Worm (Caenorhabditis elegans) whole organism, young adult: Measurements from ENCODE around the gene comt-3.

ENCODE experiments used
- B0019.2 ChIP-seq: fragments of 200-800 bp; sonication (Bioruptor generic); conservative IDR thresholded peaks from 2 replicates; pipeline ENCODE4 v1.3.6; 2022; ENCODE audit warnings: missing genetic modification reagents, missing genetic modification characterization, missing compliant biosample characterization
- F57C9.4 ChIP-seq: sonication (generic microtip); optimal IDR thresholded peaks from 2 replicates; lab custom pipeline; 2017; ENCODE audit warnings: mild to moderate bottlenecking, missing genetic modification characterization, missing compliant biosample characterization
- T07F8.4 ChIP-seq: sonication (generic microtip); optimal IDR thresholded peaks from 2 replicates; lab custom pipeline; 2016; ENCODE audit warnings: mild to moderate bottlenecking, missing genetic modification characterization, moderate library complexity, missing compliant biosample characterization
- T26A5.8 ChIP-seq: sonication (generic microtip); optimal IDR thresholded peaks from 2 replicates; lab custom pipeline; 2016; ENCODE audit warnings: missing genetic modification characterization, missing compliant biosample characterization
- Y56A3A.18 ChIP-seq: fragments of 200-800 bp; sonication (Bioruptor generic); IDR thresholded peaks from 2 replicates; pipeline ENCODE4 v1.3.6; 2022; ENCODE audit warnings: missing genetic modification reagents, missing genetic modification characterization, missing compliant biosample characterization
- aptf-3 ChIP-seq: fragments of 200-800 bp; sonication (Bioruptor generic); IDR thresholded peaks from 2 replicates; pipeline ENCODE4 v1.3.6; 2022; ENCODE audit warnings: missing genetic modification characterization, missing compliant biosample characterization
- attf-3 ChIP-seq: fragments of 200-800 bp; sonication (Bioruptor generic); conservative IDR thresholded peaks from 2 replicates; pipeline ENCODE4 v1.3.6; 2022; ENCODE audit warnings: missing genetic modification reagents, missing genetic modification characterization, missing compliant biosample characterization
- attf-5 ChIP-seq: fragments of 200-800 bp; sonication (Bioruptor generic); optimal IDR thresholded peaks from 2 replicates; lab custom pipeline; 2018; ENCODE audit warnings: mild to moderate bottlenecking, missing genetic modification characterization, missing compliant biosample characterization
- ccch-3 ChIP-seq: fragments of 200-800 bp; sonication (Bioruptor generic); optimal IDR thresholded peaks from 2 replicates; lab custom pipeline; 2018; ENCODE audit warnings: mild to moderate bottlenecking, missing genetic modification characterization, missing compliant biosample characterization
- cebp-1 ChIP-seq, 2 experiments: fragments of 200-800 bp in 1 of 2; sonication (Bioruptor generic) in 1 of 2; sonication (generic microtip) in 1 of 2; IDR thresholded peaks in 1 of 2; optimal IDR thresholded peaks in 1 of 2; 2 replicates each; pipeline versions ENCODE4 v1.3.6 to Lab custom; 2017 to 2022; ENCODE audit warnings: missing compliant biosample characterization in 2 of 2, missing genetic modification characterization in 2 of 2, mild to moderate bottlenecking in 1 of 2, missing genetic modification reagents in 1 of 2, moderate library complexity in 1 of 2
- ceh-27 ChIP-seq: fragments of 200-800 bp; sonication (Bioruptor generic); optimal IDR thresholded peaks from 2 replicates; lab custom pipeline; 2018; ENCODE audit warnings: mild to moderate bottlenecking, missing genetic modification characterization, moderate library complexity, missing compliant biosample characterization
- ceh-58 ChIP-seq: fragments of 200-800 bp; sonication (Bioruptor generic); IDR thresholded peaks from 2 replicates; pipeline ENCODE4 v1.3.6; 2022; ENCODE audit warnings: missing genetic modification characterization, missing compliant biosample characterization
- ceh-91 ChIP-seq: fragments of 200-800 bp; sonication (Bioruptor generic); IDR thresholded peaks from 2 replicates; pipeline ENCODE4 v1.3.6; 2022; ENCODE audit warnings: missing genetic modification reagents, missing genetic modification characterization, missing compliant biosample characterization
- chd-7 ChIP-seq: sonication (generic microtip); optimal IDR thresholded peaks from 2 replicates; lab custom pipeline; 2016; ENCODE audit warnings: mild to moderate bottlenecking, missing genetic modification characterization, moderate library complexity, missing compliant biosample characterization
- dox-1 ChIP-seq: fragments of 200-800 bp; sonication (Bioruptor generic); IDR thresholded peaks from 2 replicates; pipeline ENCODE4 v1.3.6; 2022; ENCODE audit warnings: missing genetic modification reagents, missing genetic modification characterization, missing compliant biosample characterization
- dpff-1 ChIP-seq: sonication (generic microtip); optimal IDR thresholded peaks from 2 replicates; lab custom pipeline; 2017; ENCODE audit warnings: mild to moderate bottlenecking, missing genetic modification characterization, missing compliant biosample characterization
- efl-1 ChIP-seq: fragments of 150-350 bp; optimal IDR thresholded peaks from 2 replicates; lab custom pipeline; 2014; ENCODE audit warnings: missing biosample characterization, missing genetic modification reagents, missing genetic modification characterization
- egl-18 ChIP-seq: fragments of 200-800 bp; sonication (Bioruptor generic); IDR thresholded peaks from 2 replicates; pipeline ENCODE4 v1.3.6; 2022; ENCODE audit warnings: missing genetic modification reagents, missing genetic modification characterization, missing compliant biosample characterization
- ets-4 ChIP-seq: fragments of 200-800 bp; sonication (Bioruptor generic); optimal IDR thresholded peaks from 2 replicates; lab custom pipeline; 2018; ENCODE audit warnings: mild to moderate bottlenecking, missing genetic modification characterization, missing compliant biosample characterization
- him-1 ChIP-seq: sonication (generic microtip); optimal IDR thresholded peaks from 2 replicates; lab custom pipeline; 2016; ENCODE audit warnings: missing genotype, missing genetic modification reagents, missing genetic modification characterization, missing compliant biosample characterization
- hlh-12 ChIP-seq: sonication (generic microtip); optimal IDR thresholded peaks from 2 replicates; lab custom pipeline; 2016; ENCODE audit warnings: missing genetic modification characterization, missing compliant biosample characterization
- hlh-26 ChIP-seq: fragments of 200-800 bp; sonication (Bioruptor generic); conservative IDR thresholded peaks from 2 replicates; pipeline ENCODE4 v1.3.6; 2022; ENCODE audit warnings: missing genetic modification reagents, missing genetic modification characterization, missing compliant biosample characterization
- hmg-20 ChIP-seq: fragments of 200-800 bp; sonication (Bioruptor generic); IDR thresholded peaks from 2 replicates; pipeline ENCODE4 v1.3.6; 2022; ENCODE audit warnings: missing genetic modification reagents, missing genetic modification characterization, missing compliant biosample characterization
- hsf-1 ChIP-seq: fragments of 200-800 bp; sonication (Bioruptor generic); IDR thresholded peaks from 2 replicates; pipeline ENCODE4 v1.3.6; 2022; ENCODE audit warnings: missing genetic modification reagents, missing genetic modification characterization, missing compliant biosample characterization
- lag-1 ChIP-seq: fragments of 200-800 bp; sonication (Bioruptor generic); IDR thresholded peaks from 2 replicates; pipeline ENCODE4 v1.3.6; 2022; ENCODE audit warnings: missing genetic modification reagents, missing genetic modification characterization, missing compliant biosample characterization
- madf-3 ChIP-seq: fragments of 200-800 bp; sonication (Bioruptor generic); IDR thresholded peaks from 2 replicates; pipeline ENCODE4 v1.3.6; 2022; ENCODE audit warnings: missing genetic modification reagents, missing genetic modification characterization, missing compliant biosample characterization
- madf-6 ChIP-seq: fragments of 200-800 bp; sonication (Bioruptor generic); IDR thresholded peaks from 2 replicates; pipeline ENCODE4 v1.3.6; 2022; ENCODE audit warnings: missing genetic modification reagents, missing genetic modification characterization, missing compliant biosample characterization
- madf-8 ChIP-seq: fragments of 200-800 bp; sonication (Bioruptor generic); conservative IDR thresholded peaks from 2 replicates; pipeline ENCODE4 v1.3.6; 2022; ENCODE audit warnings: missing genetic modification reagents, missing genetic modification characterization, missing compliant biosample characterization
- mel-28 ChIP-seq: sonication (generic microtip); optimal IDR thresholded peaks from 2 replicates; lab custom pipeline; 2016; ENCODE audit warnings: borderline replicate concordance, mild to moderate bottlenecking, missing genetic modification characterization, missing compliant biosample characterization
- mxl-1 ChIP-seq: sonication (generic microtip); optimal IDR thresholded peaks from 2 replicates; lab custom pipeline; 2016; ENCODE audit warnings: missing genetic modification characterization, missing compliant biosample characterization
- nfya-1 ChIP-seq: sonication (generic microtip); optimal IDR thresholded peaks from 2 replicates; lab custom pipeline; 2017; ENCODE audit warnings: antibody characterized with exemption, missing compliant biosample characterization, missing genetic modification characterization, borderline replicate concordance; ENCODE audit not compliant: insufficient read depth
- nhr-179 ChIP-seq: sonication (generic microtip); optimal IDR thresholded peaks from 2 replicates; lab custom pipeline; 2016; ENCODE audit warnings: mild to moderate bottlenecking, missing genetic modification characterization, missing compliant biosample characterization
- nhr-90 ChIP-seq: sonication (generic microtip); optimal IDR thresholded peaks from 2 replicates; lab custom pipeline; 2016; ENCODE audit warnings: missing genotype, mild to moderate bottlenecking, missing genetic modification characterization, missing compliant biosample characterization
- sptf-2 ChIP-seq: fragments of 200-800 bp; sonication (Bioruptor generic); optimal IDR thresholded peaks from 2 replicates; lab custom pipeline; 2018; ENCODE audit warnings: mild to moderate bottlenecking, missing genetic modification characterization, missing compliant biosample characterization
- unc-130 ChIP-seq: sonication (generic microtip); optimal IDR thresholded peaks from 2 replicates; lab custom pipeline; 2016; ENCODE audit warnings: missing genetic modification reagents, missing genetic modification characterization, missing compliant biosample characterization
- unc-62 ChIP-seq: fragments of 150-350 bp; optimal IDR thresholded peaks from 2 replicates; lab custom pipeline; 2014; ENCODE audit warnings: missing biosample characterization, missing genetic modification reagents, missing genetic modification characterization
- ztf-25 ChIP-seq: fragments of 200-800 bp; sonication (Bioruptor generic); IDR thresholded peaks from 2 replicates; pipeline ENCODE4 v1.3.6; 2022; ENCODE audit warnings: missing genetic modification reagents, missing genetic modification characterization, missing compliant biosample characterization
- ztf-28 ChIP-seq: fragments of 200-800 bp; sonication (Bioruptor generic); IDR thresholded peaks from 2 replicates; pipeline ENCODE4 v1.3.6; 2022; ENCODE audit warnings: missing genetic modification reagents, missing genetic modification characterization, missing compliant biosample characterization

comt-3 gene

DNA sequence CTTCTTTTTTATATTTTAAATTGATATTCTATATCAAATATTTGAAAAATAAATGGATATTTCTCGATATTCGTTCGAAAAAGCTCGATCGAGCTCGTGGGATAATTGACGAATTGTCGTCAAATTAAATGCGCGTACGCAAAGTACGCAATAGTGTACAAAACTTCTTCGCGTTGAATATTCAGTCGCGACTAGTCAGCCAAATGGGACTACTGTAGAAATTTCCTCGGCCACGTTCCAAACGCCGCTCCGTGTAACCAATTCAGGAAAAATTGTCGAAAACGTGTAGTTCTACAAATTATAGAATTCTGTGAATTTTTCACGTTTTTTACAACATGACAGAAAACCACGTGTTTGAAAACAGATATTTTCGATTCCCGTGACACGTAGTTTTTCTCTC is 48.9 kb upstream of the comt-3 start (continued):
- TF ChIP-seq ets-4 (GFP tag; lab: Kevin White, UChicago) = no peak
- TF ChIP-seq ceh-91 (GFP tag; lab: Robert Waterston, UW) = peak; percentile 89
- no peak for TF ChIP-seq unc-62 (GFP tag; lab: Kevin White, UChicago)
- peak; percentile 93 for TF ChIP-seq dox-1
- peak; percentile 58 for TF ChIP-seq efl-1 (GFP tag; lab: Kevin White, UChicago)
- no peak for TF ChIP-seq hlh-26 (GFP tag; lab: Robert Waterston, UW)
- no peak for TF ChIP-seq hsf-1 (GFP tag; lab: Robert Waterston, UW)
- TF ChIP-seq dpff-1 (tag; lab: Kevin White, UChicago) = no peak
- no peak for TF ChIP-seq nhr-179
- TF ChIP-seq ccch-3 (GFP tag; lab: Kevin White, UChicago) = no peak
- peak; percentile 43 for TF ChIP-seq ceh-27
- peak; percentile 72 for TF ChIP-seq him-1 (tag; lab: Kevin White, UChicago)
- TF ChIP-seq Y56A3A.18 (GFP tag; lab: Robert Waterston, UW) = no peak
- TF ChIP-seq nhr-90 (tag; lab: Kevin White, UChicago) = peak; percentile 0
- TF ChIP-seq attf-3 (GFP tag; lab: Robert Waterston, UW) = peak; percentile 74
- no peak for TF ChIP-seq mxl-1 (tag; lab: Kevin White, UChicago)
- peak; percentile 84; the same call in 1 of the 2 replicates for TF ChIP-seq ztf-28 (GFP tag; lab: Robert Waterston, UW)
- TF ChIP-seq B0019.2 = peak; percentile 81
- peak; percentile 85; the same call in 1 of the 2 replicates for TF ChIP-seq ztf-25 (GFP tag; lab: Robert Waterston, UW)
- 0 out of 2 replicates have a peak, but pooled peaks have one; percentile 35 for TF ChIP-seq madf-3
- no peak for TF ChIP-seq aptf-3 (GFP tag; lab: Robert Waterston, UW)
- TF ChIP-seq cebp-1 (GFP tag; IDR thresholded peaks at IDR 0.05; lab: Robert Waterston, UW) = peak; percentile 44; the same call in 1 of the 2 replicates
- peak; percentile 35 for TF ChIP-seq cebp-1 (tag; optimal IDR thresholded peaks at IDR 0.05; lab: Kevin White, UChicago)
- TF ChIP-seq T07F8.4 (tag; lab: Kevin White, UChicago) = no peak
- no peak for TF ChIP-seq egl-18
- TF ChIP-seq chd-7 (tag; lab: Kevin White, UChicago) = no peak
- TF ChIP-seq T26A5.8 (tag; lab: Kevin White, UChicago) = no peak
- no peak for TF ChIP-seq lag-1
- no peak for TF ChIP-seq nfya-1
- no peak for TF ChIP-seq hmg-20
- peak; percentile 87 for TF ChIP-seq unc-130 (GFP tag; lab: Kevin White, UChicago)
- TF ChIP-seq madf-8 (GFP tag; lab: Robert Waterston, UW) = peak; percentile 84
- no peak for TF ChIP-seq F57C9.4 (tag; lab: Kevin White, UChicago)
- TF ChIP-seq hlh-12 (tag; lab: Kevin White, UChicago) = no peak
- TF ChIP-seq mel-28 (tag; lab: Kevin White, UChicago) = no peak
- TF ChIP-seq, all 124 proteins: peak for 53

DNA sequence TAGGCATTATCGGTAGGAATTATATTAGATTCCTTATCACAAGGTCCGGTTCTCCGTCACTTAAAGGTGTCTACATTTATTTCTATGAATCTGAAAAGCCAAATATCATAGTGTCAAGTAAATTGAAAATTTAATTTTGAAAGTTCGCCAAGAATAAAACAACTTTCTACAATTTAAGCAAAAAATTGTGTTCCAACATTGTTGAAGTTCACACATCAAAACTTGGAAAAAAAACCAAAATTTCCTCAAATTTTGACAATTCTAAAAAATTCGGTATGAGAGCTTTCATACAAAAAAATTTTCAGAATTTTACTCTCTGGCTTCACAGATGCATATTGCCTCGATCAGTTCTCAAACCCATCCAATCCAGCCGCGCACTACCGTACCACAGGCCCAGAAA is 45.6 kb upstream of the comt-3 start, which contains the start of gene F59A7.7:
Gene F59A7.7, plus strand, starts transcription at position 301 of the 400 bp plus-strand sequence.
- TF ChIP-seq attf-5 (GFP tag; lab: Kevin White, UChicago) (no peak), sptf-2 (GFP tag; lab: Kevin White, UChicago) (no peak), attf-3 (GFP tag; lab: Robert Waterston, UW) (no peak), madf-6 (GFP tag; lab: Robert Waterston, UW) (no peak), ceh-58 (GFP tag; lab: Robert Waterston, UW) (0 out of 2 replicates have a peak, but pooled peaks have one; percentile 23)
